Worm (Caenorhabditis elegans) whole organism, L1 larva: ENCODE results near the gene C32H11.4.

Experiments
- C04F5.9 ChIP-seq: sonication (generic microtip); optimal IDR thresholded peaks from 2 replicates; lab custom pipeline; 2016; ENCODE audit warnings: missing genetic modification characterization, missing compliant biosample characterization
- F16B12.6 ChIP-seq: fragments of 150-350 bp; optimal IDR thresholded peaks from 2 replicates; lab custom pipeline; 2014; ENCODE audit warnings: missing biosample characterization, missing genetic modification characterization
- aha-1 ChIP-seq: fragments of 150-350 bp; optimal IDR thresholded peaks from 2 replicates; lab custom pipeline; 2014; ENCODE audit warnings: missing biosample characterization, missing genetic modification characterization
- aly-2 ChIP-seq: fragments of 150-350 bp; optimal IDR thresholded peaks from 2 replicates; lab custom pipeline; 2014; ENCODE audit warnings: missing biosample characterization, missing genetic modification characterization
- ama-1 ChIP-seq: fragments of 150-350 bp; optimal IDR thresholded peaks from 2 replicates; lab custom pipeline; 2014
- blmp-1 ChIP-seq: fragments of 150-350 bp; optimal IDR thresholded peaks from 2 replicates; lab custom pipeline; 2014; ENCODE audit warnings: missing biosample characterization, missing genetic modification characterization
- ceh-88 ChIP-seq: fragments of 200-800 bp; sonication (Bioruptor generic); IDR thresholded peaks from 2 replicates; pipeline ENCODE4 v1.3.6; 2022; ENCODE audit warnings: missing genetic modification characterization, missing compliant biosample characterization
- ceh-90 ChIP-seq: sonication (generic microtip); optimal IDR thresholded peaks from 2 replicates; lab custom pipeline; 2016; ENCODE audit warnings: missing genetic modification characterization, missing compliant biosample characterization
- dpl-1 ChIP-seq, 3 experiments: fragments of 150-350 bp in 2 of 3; sonication (generic microtip) in 1 of 3; optimal IDR thresholded peaks; 2 replicates each; lab custom pipeline; 2014 to 2017; ENCODE audit warnings: missing biosample characterization in 3 of 3, missing genetic modification characterization in 3 of 3, missing genetic modification reagents in 3 of 3
- efl-3 ChIP-seq: fragments of 200-800 bp; sonication (Bioruptor generic); optimal IDR thresholded peaks from 2 replicates; lab custom pipeline; 2018; ENCODE audit warnings: mild to moderate bottlenecking, missing genetic modification characterization, missing compliant biosample characterization
- egl-13 ChIP-seq: sonication (generic microtip); optimal IDR thresholded peaks from 2 replicates; lab custom pipeline; 2016; ENCODE audit warnings: missing genotype, missing genetic modification reagents, missing genetic modification characterization, missing compliant biosample characterization
- elt-2 ChIP-seq: sonication (generic microtip); optimal IDR thresholded peaks from 2 replicates; lab custom pipeline; 2016; ENCODE audit warnings: missing genetic modification characterization, mild to moderate bottlenecking, inconsistent platforms, missing compliant biosample characterization, missing genetic modification reagents
- elt-3 ChIP-seq, 6 experiments: fragments of 150-350 bp in 1 of 6; sonication (generic microtip); optimal IDR thresholded peaks; 2 replicates each; lab custom pipeline; 2017 to 2018; ENCODE audit warnings: missing biosample characterization in 6 of 6, missing genetic modification characterization in 6 of 6, inconsistent platforms in 1 of 6
- fkh-4 ChIP-seq: sonication (generic microtip); optimal IDR thresholded peaks from 2 replicates; lab custom pipeline; 2016; ENCODE audit warnings: missing compliant biosample characterization, missing genetic modification characterization, borderline replicate concordance
- fkh-8 ChIP-seq: sonication (generic microtip); optimal IDR thresholded peaks from 2 replicates; lab custom pipeline; 2016; ENCODE audit warnings: mild to moderate bottlenecking, missing genetic modification characterization, missing compliant biosample characterization
- hlh-17 ChIP-seq: fragments of 200-800 bp; sonication (Bioruptor generic); optimal IDR thresholded peaks from 2 replicates; lab custom pipeline; 2018; ENCODE audit warnings: missing genetic modification characterization, mild to moderate bottlenecking, missing compliant biosample characterization, moderate library complexity, borderline replicate concordance
- hlh-4 ChIP-seq: sonication (generic microtip); optimal IDR thresholded peaks from 2 replicates; lab custom pipeline; 2016; ENCODE audit warnings: mild to moderate bottlenecking, missing genetic modification characterization, missing compliant biosample characterization
- isw-1 ChIP-seq: fragments of 200-800 bp; sonication (Bioruptor generic); IDR thresholded peaks from 2 replicates; pipeline ENCODE4 v1.3.6; 2022; ENCODE audit warnings: missing genetic modification characterization, missing compliant biosample characterization
- lin-13 ChIP-seq: fragments of 150-350 bp; optimal IDR thresholded peaks from 2 replicates; lab custom pipeline; 2014; ENCODE audit warnings: missing biosample characterization, missing genetic modification reagents, missing genetic modification characterization
- lin-14 ChIP-seq: fragments of 200-800 bp; sonication (Bioruptor generic); optimal IDR thresholded peaks from 2 replicates; lab custom pipeline; 2018; ENCODE audit warnings: mild to moderate bottlenecking, missing genetic modification characterization, moderate library complexity, missing compliant biosample characterization
- lin-35 ChIP-seq, 2 experiments: fragments of 150-350 bp; optimal IDR thresholded peaks; 2 replicates each; lab custom pipeline; 2014; ENCODE audit warnings: missing biosample characterization in 2 of 2, missing genetic modification characterization in 2 of 2, missing genetic modification reagents in 2 of 2
- lir-3 ChIP-seq: sonication (generic microtip); optimal IDR thresholded peaks from 2 replicates; lab custom pipeline; 2016; ENCODE audit warnings: mild to moderate bottlenecking, missing genetic modification characterization, moderate library complexity, missing compliant biosample characterization; ENCODE audit not compliant: poor library complexity
- lsy-2 ChIP-seq, 2 experiments: fragments of 150-350 bp; optimal IDR thresholded peaks; 2 replicates each; lab custom pipeline; 2014; ENCODE audit warnings: missing biosample characterization in 2 of 2, missing genetic modification characterization in 2 of 2
- mab-9 ChIP-seq: fragments of 200-800 bp; sonication (Bioruptor generic); IDR thresholded peaks from 2 replicates; pipeline ENCODE4 v1.3.6; 2022; ENCODE audit warnings: missing genetic modification reagents, missing genetic modification characterization, missing compliant biosample characterization
- mep-1 ChIP-seq: fragments of 150-350 bp; optimal IDR thresholded peaks from 2 replicates; lab custom pipeline; 2014; ENCODE audit warnings: missing biosample characterization, missing genetic modification characterization
- nhr-11 ChIP-seq: fragments of 150-350 bp; optimal IDR thresholded peaks from 2 replicates; lab custom pipeline; 2014; ENCODE audit warnings: missing biosample characterization, missing genetic modification characterization
- nhr-12 ChIP-seq: sonication (generic microtip); optimal IDR thresholded peaks from 2 replicates; lab custom pipeline; 2017; ENCODE audit warnings: missing biosample characterization, missing genetic modification characterization
- nhr-19 ChIP-seq: fragments of 200-800 bp; sonication (Bioruptor generic); conservative IDR thresholded peaks from 2 replicates; pipeline ENCODE4 v1.3.6; 2022; ENCODE audit warnings: missing genetic modification characterization, missing compliant biosample characterization
- nhr-20 ChIP-seq: sonication (generic microtip); optimal IDR thresholded peaks from 2 replicates; lab custom pipeline; 2016; ENCODE audit warnings: mild to moderate bottlenecking, missing genetic modification characterization, missing compliant biosample characterization
- nhr-237 ChIP-seq: fragments of 150-350 bp; optimal IDR thresholded peaks from 2 replicates; lab custom pipeline; 2014; ENCODE audit warnings: missing biosample characterization, missing genetic modification characterization
- nhr-47 ChIP-seq: sonication (generic microtip); optimal IDR thresholded peaks from 2 replicates; lab custom pipeline; 2016; ENCODE audit warnings: mild to moderate bottlenecking, missing genetic modification characterization, moderate library complexity, missing compliant biosample characterization
- nhr-85 ChIP-seq: sonication (generic microtip); peaks from one replicate; lab custom pipeline; 2016; ENCODE audit warnings: missing genetic modification characterization, inconsistent platforms, missing compliant biosample characterization
- nhr-90 ChIP-seq: sonication (generic microtip); optimal IDR thresholded peaks from 2 replicates; lab custom pipeline; 2016; ENCODE audit warnings: mild to moderate bottlenecking, missing genetic modification characterization, missing compliant biosample characterization; ENCODE audit not compliant: poor library complexity
- pag-3 ChIP-seq: sonication (generic microtip); optimal IDR thresholded peaks from 2 replicates; lab custom pipeline; 2017; ENCODE audit warnings: missing genetic modification characterization, mild to moderate bottlenecking, missing compliant biosample characterization, antibody characterized with exemption, borderline replicate concordance; ENCODE audit not compliant: insufficient read depth
- sup-37 ChIP-seq: fragments of 200-800 bp; sonication (Bioruptor generic); optimal IDR thresholded peaks from 2 replicates; lab custom pipeline; 2018; ENCODE audit warnings: mild to moderate bottlenecking, missing genetic modification characterization, missing compliant biosample characterization
- tlp-1 ChIP-seq: fragments of 150-350 bp; optimal IDR thresholded peaks from 2 replicates; lab custom pipeline; 2014; ENCODE audit warnings: missing biosample characterization, missing genetic modification characterization
- unc-130 ChIP-seq: fragments of 150-350 bp; optimal IDR thresholded peaks from 2 replicates; lab custom pipeline; 2017; ENCODE audit warnings: missing biosample characterization, missing genetic modification characterization, inconsistent platforms
- unc-98 ChIP-seq: fragments of 200-800 bp; sonication (Bioruptor generic); IDR thresholded peaks from 2 replicates; pipeline ENCODE4 v1.3.6; 2022; ENCODE audit warnings: missing genetic modification characterization, missing compliant biosample characterization

Gene C32H11.4

DNA sequence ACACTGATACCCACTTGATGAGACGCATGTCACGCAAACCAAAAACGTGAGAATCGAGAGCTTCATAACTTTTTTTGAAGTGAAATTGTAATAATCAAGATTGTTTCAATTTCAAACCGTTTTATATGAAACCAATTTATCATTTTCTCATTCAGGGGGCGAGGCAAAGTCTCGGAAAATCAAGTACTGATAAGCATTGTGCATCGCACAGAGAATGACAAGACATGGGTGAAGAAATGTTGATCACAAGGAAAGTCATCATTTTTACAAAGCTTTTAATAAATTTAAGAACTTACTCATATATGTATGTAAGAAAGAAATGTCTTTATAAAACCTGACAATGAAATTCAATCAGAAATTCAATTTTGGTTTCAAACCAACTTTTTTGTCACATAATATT lies 14.5 kb upstream of the C32H11.4 start, which contains the start of gene K08D8.3:
K08D8.3 (minus strand) TSS at position 131 of the 400 bp plus-strand sequence.
- TF ChIP-seq fkh-4 (tag; lab: Kevin White, UChicago): no peak
- TF ChIP-seq elt-2 (tag; lab: Kevin White, UChicago): peak; percentile 86
- TF ChIP-seq nhr-85 (tag; lab: Kevin White, UChicago): no peak
- peak in 1 of 2 experiments; percentile 16 for TF ChIP-seq lin-35 (GFP tag; optimal IDR thresholded peaks at IDR 0.05; lab: Kevin White, UChicago)
- no peak for TF ChIP-seq blmp-1 (tag; lab: Kevin White, UChicago)
- TF ChIP-seq C04F5.9 (tag; lab: Kevin White, UChicago): no peak
- TF ChIP-seq ceh-88 (GFP tag; lab: Robert Waterston, UW): no peak
- no peak for TF ChIP-seq elt-3 (tag; optimal IDR thresholded peaks at IDR 0.05; lab: Kevin White, UChicago)
- no peak for TF ChIP-seq mep-1 (tag; lab: Kevin White, UChicago)
- TF ChIP-seq lsy-2 (tag; optimal IDR thresholded peaks at IDR 0.05; lab: Kevin White, UChicago): no peak
- TF ChIP-seq hlh-17 (GFP tag; lab: Kevin White, UChicago): no peak
- no peak for TF ChIP-seq unc-98 (GFP tag; lab: Robert Waterston, UW)
- peak; percentile 11 for TF ChIP-seq nhr-20
- no peak for TF ChIP-seq aly-2 (tag; lab: Kevin White, UChicago)
- no peak for TF ChIP-seq nhr-19 (GFP tag; lab: Robert Waterston, UW)
- no peak for TF ChIP-seq lin-13 (GFP tag; lab: Kevin White, UChicago)
- TF ChIP-seq isw-1 (GFP tag; lab: Robert Waterston, UW): no peak

- TF ChIP-seq nhr-237 (tag; lab: Kevin White, UChicago) (no peak), elt-2 (tag; lab: Kevin White, UChicago) (peak; percentile 58)
- TF ChIP-seq, all 84 proteins: peak for 1
These were observed 11.2 kb upstream of the C32H11.4 start, which contains the start of gene K08D8.4 for ce11 chrIV:12909871-12910270. TSS of gene K08D8.4 (minus strand) at chrIV:12909998.

ce11 chrIV:12911990-12912389 lies 9.1 kb upstream of the C32H11.4 start, which contains the start of gene K08D8.5:
TSS of gene K08D8.5 (minus strand) at chrIV:12912129.
- TF ChIP-seq sup-37: no peak
- TF ChIP-seq dpl-1 (GFP tag; optimal IDR thresholded peaks at IDR 0.05; lab: Kevin White, UChicago): no peak
- TF ChIP-seq elt-2 (tag; lab: Kevin White, UChicago): peak; percentile 84

DNA sequence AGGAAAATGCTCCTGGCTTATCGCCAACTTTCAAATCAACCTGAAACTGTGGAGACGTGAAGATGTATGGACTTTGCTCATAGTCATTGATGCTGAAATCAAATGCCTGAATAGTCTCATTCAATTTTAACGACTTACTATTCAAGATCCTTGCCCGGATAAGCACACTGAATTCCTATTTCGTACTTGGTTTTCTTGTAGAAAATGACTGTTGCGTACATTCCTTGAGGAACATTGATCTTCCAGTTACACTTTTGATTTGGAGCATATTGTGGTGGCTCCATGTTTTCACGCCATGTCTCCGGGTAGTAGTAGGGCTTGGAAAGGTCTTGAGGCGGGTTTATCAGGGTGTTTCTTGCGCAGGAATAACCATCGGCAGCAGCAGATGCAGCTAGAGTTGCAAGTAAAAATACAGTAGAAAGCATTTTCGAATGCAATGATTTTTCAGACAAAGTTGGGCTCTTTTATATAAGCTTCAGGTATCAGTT lies 6.5 kb upstream of the C32H11.4 start, which contains the start of gene irg-6:
irg-6 (minus strand) TSS at position 438 of the 488 bp plus-strand sequence.
- TF ChIP-seq fkh-8 (tag; lab: Kevin White, UChicago) (no peak), nhr-85 (tag; lab: Kevin White, UChicago) (peak; percentile 0)

- TF ChIP-seq efl-3 (GFP tag; lab: Kevin White, UChicago) (no peak), pag-3 (no peak), egl-13 (tag; lab: Kevin White, UChicago) (no peak), unc-130 (no peak)
These were observed 5.6 kb upstream of the C32H11.4 start, which contains the start of gene srz-15 for ce11 chrIV:12915479-12915878. TSS of gene srz-15 (plus strand) at chrIV:12915779.

DNA sequence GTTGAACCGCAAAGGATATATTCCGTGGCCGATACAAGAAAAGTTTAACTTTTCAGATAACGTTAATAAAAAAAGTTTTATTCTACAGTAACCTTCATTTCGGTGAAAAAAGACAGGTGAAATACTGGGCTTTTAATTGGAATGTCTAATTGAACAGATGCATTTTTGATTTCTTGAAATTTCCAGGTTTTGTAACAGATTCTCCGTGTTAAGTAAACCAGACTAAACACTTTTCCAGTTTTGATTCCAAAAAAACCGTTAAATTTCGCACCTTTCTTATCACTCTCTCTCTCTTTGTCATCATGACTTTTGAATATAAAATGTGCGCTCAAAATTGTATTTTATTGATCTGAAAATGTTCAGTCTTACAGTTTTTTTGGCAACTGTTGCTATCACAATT lies 2.8 kb upstream of the C32H11.4 start, which contains the start of gene C32H11.3:
C32H11.3 (plus strand) TSS at position 301 of the 400 bp plus-strand sequence.
- peak; percentile 46 for TF ChIP-seq hlh-4 (tag; lab: Kevin White, UChicago)
- no peak for TF ChIP-seq ama-1

DNA sequence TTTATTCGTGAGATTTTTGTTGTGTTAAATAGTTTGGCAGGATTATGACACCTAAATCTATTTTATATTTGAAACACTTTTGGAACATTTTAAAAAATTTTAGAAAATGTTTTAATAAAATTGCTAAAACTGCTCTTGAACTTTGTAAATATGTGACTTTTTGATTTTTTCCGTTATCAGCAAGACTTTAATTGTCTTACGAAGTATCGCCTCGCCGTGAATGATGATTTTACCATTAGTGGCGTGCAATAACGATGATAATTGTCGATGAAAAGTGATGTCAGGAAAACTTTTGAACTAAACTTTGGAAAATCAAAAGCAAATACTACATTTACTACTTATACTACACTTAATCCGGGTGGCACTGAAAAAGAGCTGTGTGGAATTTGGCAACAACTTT lies 511 bp upstream of the C32H11.4 start:
- TF ChIP-seq lin-14 (no peak), nhr-47 (tag; lab: Kevin White, UChicago) (no peak), aly-2 (tag; lab: Kevin White, UChicago) (no peak), nhr-12 (tag; lab: Kevin White, UChicago) (no peak), F16B12.6 (tag; lab: Kevin White, UChicago) (no peak), mab-9 (GFP tag; lab: Robert Waterston, UW) (no peak), tlp-1 (no peak), ceh-88 (GFP tag; lab: Robert Waterston, UW) (no peak), ceh-90 (tag; lab: Kevin White, UChicago) (no peak), aha-1 (no peak), elt-2 (tag; lab: Kevin White, UChicago) (no peak), lir-3 (tag; lab: Kevin White, UChicago) (no peak), nhr-90 (no peak), nhr-11 (no peak)
- TF ChIP-seq, all 84 proteins: peak for 0
